Worm (Caenorhabditis elegans) whole organism, L3 larva: ENCODE measurements around the gene phat-4.

ENCODE experiments used
- R02D3.7 ChIP-seq: fragments of 150-350 bp; optimal IDR thresholded peaks from 2 replicates; lab custom pipeline; 2014; ENCODE audit warnings: missing biosample characterization, missing genetic modification characterization
- aly-2 ChIP-seq: fragments of 150-350 bp; optimal IDR thresholded peaks from 2 replicates; lab custom pipeline; 2014; ENCODE audit warnings: missing biosample characterization, missing genetic modification characterization
- ama-1 ChIP-seq: fragments of 150-350 bp; optimal IDR thresholded peaks from 2 replicates; lab custom pipeline; 2018
- ceh-16 ChIP-seq: sonication (generic microtip); optimal IDR thresholded peaks from 2 replicates; lab custom pipeline; 2017; ENCODE audit warnings: missing biosample characterization, missing genetic modification characterization
- ceh-28 ChIP-seq: fragments of 150-350 bp; optimal IDR thresholded peaks from 2 replicates; lab custom pipeline; 2014; ENCODE audit warnings: missing biosample characterization, missing genetic modification reagents, missing genetic modification characterization
- ceh-9 ChIP-seq: sonication (generic microtip); optimal IDR thresholded peaks from 2 replicates; lab custom pipeline; 2018; ENCODE audit warnings: missing biosample characterization, missing genetic modification characterization
- daf-12 ChIP-seq: fragments of 150-350 bp; optimal IDR thresholded peaks from 2 replicates; lab custom pipeline; 2014; ENCODE audit warnings: missing biosample characterization, missing genetic modification reagents, missing genetic modification characterization
- egl-5 ChIP-seq: fragments of 150-350 bp; optimal IDR thresholded peaks from 2 replicates; lab custom pipeline; 2017; ENCODE audit warnings: missing biosample characterization, missing genetic modification reagents, missing genetic modification characterization, inconsistent platforms
- elt-1 ChIP-seq: fragments of 150-350 bp; optimal IDR thresholded peaks from 2 replicates; lab custom pipeline; 2014; ENCODE audit warnings: missing biosample characterization, missing genetic modification characterization
- elt-2 ChIP-seq: sonication (generic microtip); optimal IDR thresholded peaks from 2 replicates; lab custom pipeline; 2016; ENCODE audit warnings: missing genetic modification reagents, mild to moderate bottlenecking, missing genetic modification characterization, missing compliant biosample characterization
- elt-3 ChIP-seq, 3 experiments: fragments of 150-350 bp in 1 of 3; sonication (generic microtip) in 2 of 3; optimal IDR thresholded peaks; 2 replicates in 2 of 3; 4 replicates in 1 of 3; lab custom pipeline; 2014 to 2017; ENCODE audit warnings: missing biosample characterization in 3 of 3, missing genetic modification characterization in 3 of 3
- eor-1 ChIP-seq, 2 experiments: fragments of 150-350 bp; optimal IDR thresholded peaks; 2 replicates each; lab custom pipeline; 2014 to 2018; ENCODE audit warnings: missing biosample characterization in 2 of 2, missing genetic modification characterization in 2 of 2
- fkh-2 ChIP-seq: fragments of 150-350 bp; optimal IDR thresholded peaks from 2 replicates; lab custom pipeline; 2014; ENCODE audit warnings: missing biosample characterization, missing genetic modification reagents, missing genetic modification characterization
- hmg-11 ChIP-seq: sonication (generic microtip); optimal IDR thresholded peaks from 2 replicates; lab custom pipeline; 2016; ENCODE audit warnings: missing genetic modification characterization, missing compliant biosample characterization
- jun-1 ChIP-seq: fragments of 150-350 bp; optimal IDR thresholded peaks from 2 replicates; lab custom pipeline; 2014; ENCODE audit warnings: missing biosample characterization, missing genetic modification reagents, missing genetic modification characterization
- lin-15B ChIP-seq: fragments of 150-350 bp; optimal IDR thresholded peaks from 2 replicates; lab custom pipeline; 2014; ENCODE audit warnings: missing biosample characterization, missing genetic modification characterization
- lin-39 ChIP-seq: fragments of 150-350 bp; optimal IDR thresholded peaks from 2 replicates; lab custom pipeline; 2018; ENCODE audit warnings: missing biosample characterization, missing genetic modification reagents, missing genetic modification characterization
- lsy-12 ChIP-seq: sonication (generic microtip); optimal IDR thresholded peaks from 2 replicates; lab custom pipeline; 2016; ENCODE audit warnings: mild to moderate bottlenecking, missing genetic modification characterization, missing compliant biosample characterization
- mdl-1 ChIP-seq: fragments of 150-350 bp; optimal IDR thresholded peaks from 2 replicates; lab custom pipeline; 2014; ENCODE audit warnings: missing biosample characterization, missing genetic modification characterization
- mml-1 ChIP-seq: fragments of 150-350 bp; sonication (generic microtip); optimal IDR thresholded peaks from 3 replicates; lab custom pipeline; 2014; ENCODE audit warnings: missing biosample characterization, missing genetic modification characterization
- nhr-11 ChIP-seq: fragments of 150-350 bp; optimal IDR thresholded peaks from 2 replicates; lab custom pipeline; 2014; ENCODE audit warnings: missing biosample characterization, missing genetic modification characterization
- nhr-12 ChIP-seq: fragments of 150-350 bp; optimal IDR thresholded peaks from 2 replicates; lab custom pipeline; 2014; ENCODE audit warnings: missing biosample characterization, missing genetic modification characterization
- nhr-23 ChIP-seq: fragments of 150-350 bp; optimal IDR thresholded peaks from 2 replicates; lab custom pipeline; 2014; ENCODE audit warnings: missing biosample characterization, missing genetic modification reagents, missing genetic modification characterization
- nhr-237 ChIP-seq: fragments of 150-350 bp; optimal IDR thresholded peaks from 2 replicates; lab custom pipeline; 2014; ENCODE audit warnings: missing biosample characterization, missing genetic modification characterization
- nhr-28 ChIP-seq: fragments of 150-350 bp; optimal IDR thresholded peaks from 2 replicates; lab custom pipeline; 2014; ENCODE audit warnings: missing biosample characterization, missing genetic modification characterization
- nhr-43 ChIP-seq: sonication (generic microtip); optimal IDR thresholded peaks from 2 replicates; lab custom pipeline; 2016; ENCODE audit warnings: mild to moderate bottlenecking, missing genetic modification characterization, missing compliant biosample characterization; ENCODE audit not compliant: poor library complexity, severe bottlenecking
- nhr-67 ChIP-seq: fragments of 150-350 bp; optimal IDR thresholded peaks from 2 replicates; lab custom pipeline; 2014; ENCODE audit warnings: missing biosample characterization, missing genetic modification characterization
- nhr-76 ChIP-seq: fragments of 150-350 bp; sonication (generic microtip); optimal IDR thresholded peaks from 5 replicates; lab custom pipeline; 2014; ENCODE audit warnings: missing biosample characterization, missing genetic modification characterization
- pha-4 ChIP-seq: fragments of 150-350 bp; optimal IDR thresholded peaks from 2 replicates; lab custom pipeline; 2014; ENCODE audit warnings: missing biosample characterization, missing genetic modification reagents, missing genetic modification characterization
- pqm-1 ChIP-seq: fragments of 150-350 bp; optimal IDR thresholded peaks from 2 replicates; lab custom pipeline; 2017; ENCODE audit warnings: missing biosample characterization, missing genetic modification characterization, inconsistent platforms
- sea-2 ChIP-seq: fragments of 150-350 bp; sonication (generic microtip); optimal IDR thresholded peaks from 4 replicates; lab custom pipeline; 2014; ENCODE audit warnings: missing biosample characterization, missing genetic modification reagents, missing genetic modification characterization
- skn-1 ChIP-seq: fragments of 150-350 bp; optimal IDR thresholded peaks from 2 replicates; lab custom pipeline; 2014; ENCODE audit warnings: missing biosample characterization, missing genetic modification characterization
- tbx-2 ChIP-seq: sonication (generic microtip); optimal IDR thresholded peaks from 2 replicates; lab custom pipeline; 2016; ENCODE audit warnings: mild to moderate bottlenecking, missing genetic modification characterization, missing compliant biosample characterization
- unc-62 ChIP-seq: fragments of 150-350 bp; sonication (generic microtip); optimal IDR thresholded peaks from 4 replicates; lab custom pipeline; 2014; ENCODE audit warnings: missing biosample characterization, missing genetic modification reagents, missing genetic modification characterization
- ztf-4 ChIP-seq: fragments of 150-350 bp; optimal IDR thresholded peaks from 2 replicates; lab custom pipeline; 2014; ENCODE audit warnings: missing biosample characterization, missing genetic modification characterization

The phat-4 gene

DNA sequence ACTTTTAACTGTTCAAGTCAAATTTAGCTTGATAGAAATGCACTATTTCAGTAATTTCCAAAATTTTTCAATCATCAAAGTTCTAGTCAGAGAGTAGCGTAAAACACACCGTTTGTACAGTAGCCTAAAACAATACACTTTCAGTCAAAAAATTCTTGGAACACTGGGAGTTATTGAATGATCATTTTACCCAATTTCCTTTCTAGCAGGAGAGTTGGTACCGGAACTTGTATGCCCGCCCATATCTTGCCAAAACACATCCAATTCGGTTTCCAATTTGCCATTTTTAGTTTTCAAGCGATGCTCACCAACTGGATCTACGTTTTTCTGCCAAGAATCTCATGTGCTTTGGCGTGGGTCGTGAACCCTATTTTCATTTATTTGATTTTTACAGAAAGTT, 25.4 kb upstream of the phat-4 start, which contains the start of gene srj-39:
Gene srj-39, plus strand, starts transcription at position 301 of the 400 bp plus-strand sequence.
- TF ChIP-seq hmg-11 (tag; lab: Kevin White, UChicago) (no peak), unc-62 (GFP tag; lab: Kevin White, UChicago) (no peak), nhr-23 (no peak), egl-5 (tag; lab: Kevin White, UChicago) (no peak), sea-2 (no peak), nhr-67 (tag; lab: Kevin White, UChicago) (no peak), R02D3.7 (tag; lab: Kevin White, UChicago) (no peak), ceh-28 (no peak), fkh-2 (tag; lab: Kevin White, UChicago) (no peak)

DNA sequence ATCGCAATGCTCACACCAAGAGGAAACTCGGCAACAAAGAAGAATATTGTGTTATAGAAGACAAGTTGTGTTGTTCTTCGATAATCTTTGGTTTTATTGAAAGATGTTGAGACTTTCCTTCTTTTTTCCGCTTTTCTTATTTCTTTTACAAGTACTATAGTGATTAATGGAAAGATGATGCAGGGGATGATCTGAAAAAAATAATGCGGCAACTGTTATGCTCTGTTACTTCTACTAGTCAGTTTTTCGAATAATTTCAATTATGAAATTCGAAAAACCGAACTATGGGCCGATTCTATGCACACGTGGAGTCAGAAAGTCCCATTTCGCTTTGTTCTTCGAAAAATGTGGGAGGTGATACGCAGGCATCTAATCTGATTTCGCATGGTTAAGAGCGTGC, 23.0 kb upstream of the phat-4 start:
- no peak for TF ChIP-seq nhr-23
- no peak for TF ChIP-seq nhr-237 (tag; lab: Kevin White, UChicago)
- TF ChIP-seq tbx-2 (tag; lab: Kevin White, UChicago): no peak
- TF ChIP-seq ceh-28: no peak
- no peak for TF ChIP-seq mml-1 (tag; lab: Kevin White, UChicago)
- TF ChIP-seq ceh-9 (tag; lab: Kevin White, UChicago): no peak
- no peak for TF ChIP-seq daf-12 (tag; lab: Kevin White, UChicago)
- TF ChIP-seq lin-39 (tag; lab: Kevin White, UChicago): no peak
- no peak for TF ChIP-seq nhr-67 (tag; lab: Kevin White, UChicago)
- TF ChIP-seq elt-2 (tag; lab: Kevin White, UChicago): no peak
- TF ChIP-seq jun-1: no peak
- no peak for TF ChIP-seq elt-1

DNA sequence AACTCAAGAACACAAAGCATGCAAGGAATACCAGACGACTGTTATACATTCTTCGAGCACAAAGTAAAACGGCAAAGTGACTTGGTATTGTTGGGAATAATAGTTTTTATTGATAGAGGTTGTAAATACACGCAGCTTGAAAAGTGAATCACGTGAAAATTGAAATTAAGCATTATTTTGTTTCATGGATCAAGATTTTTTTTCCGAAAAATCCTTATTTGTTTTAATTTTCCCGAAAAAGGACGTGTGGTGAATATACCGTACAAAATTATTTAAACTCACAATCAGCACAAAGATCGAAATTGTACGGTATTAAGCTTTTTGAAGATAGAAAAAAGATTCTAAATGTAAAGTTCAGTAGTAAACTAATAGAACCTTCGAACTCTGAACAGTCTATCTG, 19.8 kb upstream of the phat-4 start, which contains the start of gene clc-18:
Gene clc-18, minus strand, starts transcription at position 101 of the 400 bp plus-strand sequence.
- TF ChIP-seq elt-3 (tag; optimal IDR thresholded peaks at IDR 0.05; lab: Kevin White, UChicago) (no peak), hmg-11 (tag; lab: Kevin White, UChicago) (no peak), mdl-1 (tag; lab: Kevin White, UChicago) (no peak), nhr-67 (tag; lab: Kevin White, UChicago) (no peak), nhr-11 (tag; lab: Kevin White, UChicago) (no peak), lin-39 (tag; lab: Kevin White, UChicago) (no peak), nhr-76 (tag; lab: Kevin White, UChicago) (no peak), tbx-2 (tag; lab: Kevin White, UChicago) (no peak), pqm-1 (tag; lab: Kevin White, UChicago) (no peak)
- TF ChIP-seq, all 47 proteins: peak for 0

DNA sequence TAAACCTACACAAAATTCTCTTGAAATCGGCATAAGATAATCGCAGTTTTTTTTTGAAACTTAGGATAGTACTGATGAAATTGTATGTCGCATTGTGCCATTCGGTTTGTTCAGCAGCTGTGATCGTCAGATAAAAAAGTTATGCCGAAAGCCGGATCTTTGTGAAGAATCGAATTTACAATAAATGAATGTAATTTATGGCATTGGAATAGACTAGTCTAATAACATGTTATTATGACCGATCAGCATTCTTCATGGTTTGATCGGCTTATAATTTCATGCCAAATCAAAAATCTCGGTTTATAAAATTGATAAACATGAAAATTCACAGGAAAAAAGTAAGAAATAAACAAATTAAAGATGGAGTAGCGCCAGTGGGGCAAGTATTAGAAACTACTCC, 17.2 kb upstream of the phat-4 start, which contains the start of gene srw-134:
Gene srw-134, minus strand, starts transcription at position 101 of the 400 bp plus-strand sequence.
- TF ChIP-seq nhr-11 (tag; lab: Kevin White, UChicago) (no peak), elt-1 (no peak), nhr-76 (tag; lab: Kevin White, UChicago) (no peak), ztf-4 (no peak), egl-5 (tag; lab: Kevin White, UChicago) (no peak), hmg-11 (tag; lab: Kevin White, UChicago) (no peak), skn-1 (tag; lab: Kevin White, UChicago) (no peak), nhr-12 (tag; lab: Kevin White, UChicago) (no peak), sea-2 (no peak), aly-2 (no peak), elt-2 (tag; lab: Kevin White, UChicago) (no peak), lsy-12 (tag; lab: Kevin White, UChicago) (no peak), eor-1 (tag; optimal IDR thresholded peaks at IDR 0.05; lab: Kevin White, UChicago) (no peak), pha-4 (tag; lab: Kevin White, UChicago) (no peak), lin-39 (tag; lab: Kevin White, UChicago) (no peak), ama-1 (lab: Kevin White, UChicago) (no peak)

DNA sequence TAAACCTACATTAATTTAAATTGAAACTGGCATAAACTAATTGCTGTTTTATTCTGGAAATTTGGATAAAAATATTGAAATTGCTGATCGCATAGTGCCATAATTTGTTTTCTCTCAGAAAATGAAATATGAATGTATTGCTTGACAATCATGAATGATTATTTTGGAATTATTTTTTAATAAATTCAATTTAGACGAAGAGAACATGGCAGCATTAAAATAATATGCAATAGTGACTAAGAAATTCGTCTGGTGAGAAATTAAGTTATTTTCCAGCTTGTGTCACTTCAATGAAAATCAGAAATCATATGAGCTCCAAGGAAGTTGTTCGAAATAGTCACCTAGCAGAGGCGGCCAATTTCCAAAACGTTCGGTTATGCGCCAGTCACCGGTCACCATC, 15.1 kb upstream of the phat-4 start, which contains the start of gene srw-133:
Gene srw-133, minus strand, starts transcription at position 101 of the 400 bp plus-strand sequence.
- TF ChIP-seq nhr-43: no peak
- no peak for TF ChIP-seq nhr-76 (tag; lab: Kevin White, UChicago)
- TF ChIP-seq egl-5 (tag; lab: Kevin White, UChicago): no peak
- TF ChIP-seq R02D3.7 (tag; lab: Kevin White, UChicago): no peak
- no peak for TF ChIP-seq nhr-67 (tag; lab: Kevin White, UChicago)
- TF ChIP-seq jun-1: no peak
- TF ChIP-seq pqm-1 (tag; lab: Kevin White, UChicago): no peak
- TF ChIP-seq ceh-16: no peak
- no peak for TF ChIP-seq nhr-23
- no peak for TF ChIP-seq nhr-237 (tag; lab: Kevin White, UChicago)
- no peak for TF ChIP-seq nhr-28 (tag; lab: Kevin White, UChicago)
- TF ChIP-seq lin-15B (tag; lab: Kevin White, UChicago): no peak
- no peak for TF ChIP-seq skn-1 (tag; lab: Kevin White, UChicago)
